Worm (Caenorhabditis elegans): ENCODE data around the gene nfx-1.
A peak's percentile ranks its signal among the peaks of the same experiment; 100 is the strongest.

DNA sequence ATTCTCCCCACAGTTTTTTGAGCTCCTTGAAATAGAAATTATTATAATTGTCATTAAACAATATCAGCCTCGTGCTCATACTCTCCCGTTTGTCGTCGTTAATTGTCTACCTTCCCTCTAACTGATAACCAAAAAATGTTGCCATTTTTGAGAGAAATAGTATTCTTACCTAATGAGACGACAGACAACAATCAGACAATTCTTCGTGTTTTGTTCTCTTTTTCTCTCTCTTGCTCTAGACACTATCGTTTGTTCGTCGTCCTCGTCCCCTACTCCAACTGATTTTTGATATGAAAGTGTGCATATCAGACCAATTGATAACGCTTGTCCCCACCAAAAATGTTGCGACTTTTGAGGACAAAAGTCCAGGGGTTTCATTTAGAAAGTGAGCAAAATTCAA lies 13.6 kb upstream of the nfx-1 start:
- no peak for TF ChIP-seq ama-1 (optimal IDR thresholded peaks at IDR 0.05)
- no peak for TF ChIP-seq hlh-17 (GFP tag; optimal IDR thresholded peaks at IDR 0.05; ENCODE audit: borderline replicate concordance)
- no peak for TF ChIP-seq jun-1 (tag; optimal IDR thresholded peaks at IDR 0.05)
- no peak for TF ChIP-seq unc-62 (GFP tag; optimal IDR thresholded peaks at IDR 0.05)
- no peak for TF ChIP-seq nhr-76 (tag; optimal IDR thresholded peaks at IDR 0.05)
- peak; percentile 83 for TF ChIP-seq elt-2 (tag; optimal IDR thresholded peaks at IDR 0.05)
- TF ChIP-seq pag-3 (tag; optimal IDR thresholded peaks at IDR 0.05; ENCODE audit: borderline replicate concordance, insufficient read depth), result no peak
- TF ChIP-seq snpc-4 (tag; optimal IDR thresholded peaks at IDR 0.05), result no peak
- TF ChIP-seq fkh-10 (GFP tag; optimal IDR thresholded peaks at IDR 0.05), result no peak
- TF ChIP-seq blmp-1 (tag; optimal IDR thresholded peaks at IDR 0.05), result no peak
- TF ChIP-seq fos-1 (tag; optimal IDR thresholded peaks at IDR 0.05), result no peak
- no peak for TF ChIP-seq tlp-1 (tag; optimal IDR thresholded peaks at IDR 0.05)
